Worm (Caenorhabditis elegans): ENCODE data around the gene Y70C5A.3.
"Not testable (repeated sequence)": the region's sequence is repeated elsewhere in the genome, so short reads cannot be mapped to it uniquely, and the experiment has no call there.

Y70C5A.3 gene

ce11 chrV:16620874-16621273 lies at the start of gene Y70C5A.3:
TSS of gene Y70C5A.3 (minus strand) at chrV:16620923.
- TF ChIP-seq hnd-1 (tag; optimal IDR thresholded peaks at IDR 0.05) (no peak), hmbx-1 (tag; optimal IDR thresholded peaks at IDR 0.05) (no peak), B0310.2 (tag; optimal IDR thresholded peaks at IDR 0.05) (no peak), ets-7 (tag; optimal IDR thresholded peaks at IDR 0.05) (no peak), aly-1 (tag; optimal IDR thresholded peaks at IDR 0.05) (no peak), ceh-13 (GFP tag; optimal IDR thresholded peaks at IDR 0.05) (no peak), flt-1 (GFP tag; IDR thresholded peaks at IDR 0.05) (no peak), F13C5.2 (tag; optimal IDR thresholded peaks at IDR 0.05) (no peak), tra-4 (tag; optimal IDR thresholded peaks at IDR 0.05) (no peak), ama-1 (optimal IDR thresholded peaks at IDR 0.05) (no peak), scrt-1 (GFP tag; IDR thresholded peaks at IDR 0.05) (no peak), pes-1 (GFP tag; IDR thresholded peaks at IDR 0.05) (no peak), hmg-4 (GFP tag; optimal IDR thresholded peaks at IDR 0.05) (no peak), sea-1 (GFP tag; conservative IDR thresholded peaks at IDR 0.05) (no peak), ceh-36 (tag; optimal IDR thresholded peaks at IDR 0.05) (no peak), tbx-11 (GFP tag; IDR thresholded peaks at IDR 0.05) (no peak), tbx-37 (GFP tag; conservative IDR thresholded peaks at IDR 0.05) (no peak)

- no peak for TF ChIP-seq tra-4 (tag; optimal IDR thresholded peaks at IDR 0.05)
- no peak for TF ChIP-seq F13C5.2 (tag; optimal IDR thresholded peaks at IDR 0.05)
- no peak for TF ChIP-seq sea-1 (GFP tag; conservative IDR thresholded peaks at IDR 0.05)
- no peak for TF ChIP-seq hmbx-1 (tag; optimal IDR thresholded peaks at IDR 0.05)
- TF ChIP-seq scrt-1 (GFP tag; IDR thresholded peaks at IDR 0.05): no peak
- TF ChIP-seq aly-1 (tag; optimal IDR thresholded peaks at IDR 0.05): no peak
Measured at ce11 chrV:16668473-16668872, 47.8 kb upstream of the Y70C5A.3 start, which contains the start of gene F14F8.9. TSS of gene F14F8.9 (minus strand) at chrV:16668573.

- TF ChIP-seq ceh-13 (GFP tag; optimal IDR thresholded peaks at IDR 0.05) (no peak), sea-1 (GFP tag; conservative IDR thresholded peaks at IDR 0.05) (no peak), hmg-4 (GFP tag; optimal IDR thresholded peaks at IDR 0.05) (no peak), hnd-1 (tag; optimal IDR thresholded peaks at IDR 0.05) (no peak), tbx-37 (GFP tag; conservative IDR thresholded peaks at IDR 0.05) (no peak), tbx-11 (GFP tag; IDR thresholded peaks at IDR 0.05) (no peak), aly-1 (tag; optimal IDR thresholded peaks at IDR 0.05) (no peak), flt-1 (GFP tag; IDR thresholded peaks at IDR 0.05) (no peak), ama-1 (optimal IDR thresholded peaks at IDR 0.05) (no peak), B0310.2 (tag; optimal IDR thresholded peaks at IDR 0.05) (no peak), tra-4 (tag; optimal IDR thresholded peaks at IDR 0.05) (no peak), hmbx-1 (tag; optimal IDR thresholded peaks at IDR 0.05) (no peak), F13C5.2 (tag; optimal IDR thresholded peaks at IDR 0.05) (no peak), scrt-1 (GFP tag; IDR thresholded peaks at IDR 0.05) (no peak), ets-7 (tag; optimal IDR thresholded peaks at IDR 0.05) (no peak), ceh-36 (tag; optimal IDR thresholded peaks at IDR 0.05) (no peak), pes-1 (GFP tag; IDR thresholded peaks at IDR 0.05) (no peak)
Measured at ce11 chrV:16666647-16667046, 45.9 kb upstream of the Y70C5A.3 start, which contains the start of gene F14F8.14. TSS of gene F14F8.14 (minus strand) at chrV:16666747.

ce11 chrV:16660816-16661215 lies 40.1 kb upstream of the Y70C5A.3 start, which contains the start of gene Y70C5B.2:
TSS of gene Y70C5B.2 (minus strand) at chrV:16660916.
- not testable (repeated sequence) for TF ChIP-seq hmbx-1, aly-1, hnd-1 (tag; optimal IDR thresholded peaks at IDR 0.05)

ce11 chrV:16654242-16654641 lies 33.5 kb upstream of the Y70C5A.3 start, which contains the start of gene W06G6.15:
TSS of gene W06G6.15 (plus strand) at chrV:16654542.
- not testable (repeated sequence) for TF ChIP-seq tra-4, B0310.2, ceh-36 (tag; optimal IDR thresholded peaks at IDR 0.05)

ce11 chrV:16649200-16649599 lies 28.5 kb upstream of the Y70C5A.3 start, which contains the start of gene W06G6.11:
TSS of gene W06G6.11 (minus strand) at chrV:16649300.
- TF ChIP-seq sea-1 (GFP tag; conservative IDR thresholded peaks at IDR 0.05); ets-7 (tag; optimal IDR thresholded peaks at IDR 0.05); F13C5.2 (tag; optimal IDR thresholded peaks at IDR 0.05): not testable (repeated sequence)

- TF ChIP-seq ceh-13 (GFP tag; optimal IDR thresholded peaks at IDR 0.05): no peak
- no peak for TF ChIP-seq B0310.2 (tag; optimal IDR thresholded peaks at IDR 0.05)
- TF ChIP-seq pes-1 (GFP tag; IDR thresholded peaks at IDR 0.05): no peak
- no peak for TF ChIP-seq hmg-4 (GFP tag; optimal IDR thresholded peaks at IDR 0.05)
- TF ChIP-seq hnd-1 (tag; optimal IDR thresholded peaks at IDR 0.05): no peak
- TF ChIP-seq aly-1 (tag; optimal IDR thresholded peaks at IDR 0.05): no peak
- TF ChIP-seq F13C5.2 (tag; optimal IDR thresholded peaks at IDR 0.05): no peak
Measured at ce11 chrV:16648317-16649018, 27.7 kb upstream of the Y70C5A.3 start, which contains the start of gene W06G6.20. TSS of gene W06G6.20 (minus strand) at chrV:16648367.

ce11 chrV:16647093-16647492 lies 26.4 kb upstream of the Y70C5A.3 start, which contains the start of gene W06G6.10:
TSS of gene W06G6.10 (minus strand) at chrV:16647193.
- TF ChIP-seq hmbx-1 (tag; optimal IDR thresholded peaks at IDR 0.05) (no peak), B0310.2 (tag; optimal IDR thresholded peaks at IDR 0.05) (no peak), tbx-37 (GFP tag; conservative IDR thresholded peaks at IDR 0.05) (no peak), tra-4 (tag; optimal IDR thresholded peaks at IDR 0.05) (no peak), ama-1 (optimal IDR thresholded peaks at IDR 0.05) (no peak), tbx-11 (GFP tag; IDR thresholded peaks at IDR 0.05) (no peak)

Measured in whole organism, early embryonic.